Fruit fly (Drosophila melanogaster): ENCODE data around the gene CG11426.

Gene CG11426

dm6 chr3L:22470299-22470791, at the start of gene CG11426:
Gene CG11426, plus strand, starts transcription at chr3L:22470556.
- TF ChIP-seq CG8478 (optimal IDR thresholded peaks at IDR 0.05), result no peak
- TF ChIP-seq CTCF (optimal IDR thresholded peaks at IDR 0.05), result no peak

dm6 chr3L:22420603-22421308, 49.6 kb upstream of the CG11426 start:
- TF ChIP-seq CG8478 (optimal IDR thresholded peaks at IDR 0.05) (no peak), CTCF (optimal IDR thresholded peaks at IDR 0.05) (no peak)

dm6 chr3L:22424711-22425110, 45.6 kb upstream of the CG11426 start:
- TF ChIP-seq CG8478 (optimal IDR thresholded peaks at IDR 0.05), result no peak
- TF ChIP-seq CTCF (optimal IDR thresholded peaks at IDR 0.05), result no peak

- TF ChIP-seq CTCF (optimal IDR thresholded peaks at IDR 0.05) (no peak), CG8478 (optimal IDR thresholded peaks at IDR 0.05) (no peak)
Observed at dm6 chr3L:22437111-22437510, 33.2 kb upstream of the CG11426 start.

dm6 chr3L:22454368-22454767, 16.0 kb upstream of the CG11426 start, which contains the start of gene CG11449:
Gene CG11449, plus strand, starts transcription at chr3L:22454373.
- TF ChIP-seq CTCF (optimal IDR thresholded peaks at IDR 0.05), result no peak
- no peak for TF ChIP-seq CG8478 (optimal IDR thresholded peaks at IDR 0.05)

- TF ChIP-seq CG8478 (optimal IDR thresholded peaks at IDR 0.05), result no peak
- no peak for TF ChIP-seq CTCF (optimal IDR thresholded peaks at IDR 0.05)
Observed at dm6 chr3L:22455953-22456488, 14.3 kb upstream of the CG11426 start.

- TF ChIP-seq CG8478 (optimal IDR thresholded peaks at IDR 0.05) (no peak), CTCF (optimal IDR thresholded peaks at IDR 0.05) (no peak)
Observed at dm6 chr3L:22458271-22458670, 12.1 kb upstream of the CG11426 start.

- TF ChIP-seq CTCF (optimal IDR thresholded peaks at IDR 0.05), result no peak
- TF ChIP-seq CG8478 (optimal IDR thresholded peaks at IDR 0.05), result no peak
Observed at dm6 chr3L:22458898-22459524, 11.3 kb upstream of the CG11426 start.

- TF ChIP-seq CG8478 (optimal IDR thresholded peaks at IDR 0.05), result no peak
- TF ChIP-seq CTCF (optimal IDR thresholded peaks at IDR 0.05), result no peak
Observed at dm6 chr3L:22460428-22460827, 9.9 kb upstream of the CG11426 start.

- TF ChIP-seq CG8478 (optimal IDR thresholded peaks at IDR 0.05), result no peak
- TF ChIP-seq CTCF (optimal IDR thresholded peaks at IDR 0.05), result no peak
Observed at dm6 chr3L:22460918-22461634, 9.3 kb upstream of the CG11426 start, which contains the start of gene laza. Gene laza, minus strand, starts transcription at chr3L:22461131.

- TF ChIP-seq CG8478 (optimal IDR thresholded peaks at IDR 0.05), result no peak
- no peak for TF ChIP-seq CTCF (optimal IDR thresholded peaks at IDR 0.05)
Observed at dm6 chr3L:22463412-22463811, 6.9 kb upstream of the CG11426 start.

dm6 chr3L:22465486-22466402, 4.6 kb upstream of the CG11426 start, which contains the start of gene CG11438:
Gene CG11438, plus strand, starts transcription at chr3L:22465619.
- TF ChIP-seq CG8478 (optimal IDR thresholded peaks at IDR 0.05), result no peak
- TF ChIP-seq CTCF (optimal IDR thresholded peaks at IDR 0.05), result no peak

- TF ChIP-seq CG8478 (optimal IDR thresholded peaks at IDR 0.05) (no peak), CTCF (optimal IDR thresholded peaks at IDR 0.05) (no peak)
Observed at dm6 chr3L:22466403-22466942, 3.9 kb upstream of the CG11426 start.

- TF ChIP-seq CTCF (optimal IDR thresholded peaks at IDR 0.05) (no peak), CG8478 (optimal IDR thresholded peaks at IDR 0.05) (no peak)
Observed at dm6 chr3L:22468562-22468961, 1.8 kb upstream of the CG11426 start, which contains the start of gene CG11437. Gene CG11437, plus strand, starts transcription at chr3L:22468862.
